Worm (Caenorhabditis elegans) whole organism, L2 larva: Measurements from ENCODE around the gene sdz-5.

Experiments
- ama-1 ChIP-seq: fragments of 150-350 bp; optimal IDR thresholded peaks from 2 replicates; lab custom pipeline; 2018; ENCODE audit warnings: inconsistent platforms
- egl-27 ChIP-seq: sonication (generic microtip); optimal IDR thresholded peaks from 3 replicates; lab custom pipeline; 2017; ENCODE audit warnings: missing biosample characterization, missing genetic modification reagents, missing genetic modification characterization
- elt-3 ChIP-seq: sonication (generic microtip); optimal IDR thresholded peaks from 2 replicates; lab custom pipeline; 2017; ENCODE audit warnings: missing biosample characterization, missing genetic modification characterization
- lsy-2 ChIP-seq, 2 experiments: fragments of 150-350 bp in 1 of 2; sonication (generic microtip) in 1 of 2; optimal IDR thresholded peaks; 2 replicates each; lab custom pipeline; 2014 to 2017; ENCODE audit warnings: missing biosample characterization in 2 of 2, missing genetic modification characterization in 2 of 2
- mdl-1 ChIP-seq, 2 experiments: fragments of 150-350 bp in 1 of 2; sonication (generic microtip) in 1 of 2; optimal IDR thresholded peaks; 2 replicates each; lab custom pipeline; 2017; ENCODE audit warnings: missing biosample characterization in 2 of 2, missing genetic modification characterization in 2 of 2
- nhr-237 ChIP-seq: fragments of 150-350 bp; optimal IDR thresholded peaks from 2 replicates; lab custom pipeline; 2014; ENCODE audit warnings: missing biosample characterization, missing genetic modification characterization
- nhr-25 ChIP-seq: fragments of 150-350 bp; sonication (generic microtip); optimal IDR thresholded peaks from 3 replicates; lab custom pipeline; 2014; ENCODE audit warnings: missing biosample characterization, missing genetic modification characterization
- nhr-77 ChIP-seq: fragments of 150-350 bp; optimal IDR thresholded peaks from 2 replicates; lab custom pipeline; 2014; ENCODE audit warnings: missing biosample characterization, missing genetic modification characterization
- skn-1 ChIP-seq: sonication (generic microtip); optimal IDR thresholded peaks from 2 replicates; lab custom pipeline; 2017; ENCODE audit warnings: missing biosample characterization, missing genetic modification characterization
- zag-1 ChIP-seq: fragments of 150-350 bp; optimal IDR thresholded peaks from 2 replicates; lab custom pipeline; 2014; ENCODE audit warnings: missing biosample characterization, missing genetic modification characterization
- ztf-4 ChIP-seq: fragments of 150-350 bp; optimal IDR thresholded peaks from 2 replicates; lab custom pipeline; 2014; ENCODE audit warnings: missing biosample characterization, missing genetic modification characterization

DNA sequence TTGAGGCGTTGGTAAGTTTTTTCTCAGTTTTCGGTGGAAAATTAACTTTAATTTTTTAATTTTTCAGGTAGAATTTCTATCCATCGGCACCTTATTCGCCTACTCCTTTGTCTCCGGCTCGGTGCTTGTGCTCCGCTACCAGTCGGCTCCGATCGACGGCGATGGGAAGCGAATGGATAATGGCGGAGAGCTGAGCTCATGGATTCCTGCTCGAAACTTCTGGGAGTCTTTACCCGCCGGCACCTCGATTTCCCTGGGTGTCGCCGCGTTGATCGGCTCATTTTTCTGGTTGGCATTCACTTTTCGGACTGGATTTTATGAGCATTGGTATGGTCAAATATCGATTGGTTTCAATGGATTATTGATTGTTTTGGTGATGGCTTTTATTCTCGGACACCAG, 26.4 kb downstream of the sdz-5 start:
- TF ChIP-seq ztf-4 (no peak), ama-1 (lab: Kevin White, UChicago) (no peak), nhr-237 (tag; lab: Kevin White, UChicago) (no peak), nhr-77 (tag; lab: Kevin White, UChicago) (no peak), nhr-25 (tag; lab: Kevin White, UChicago) (no peak), elt-3 (tag; lab: Kevin White, UChicago) (no peak), zag-1 (tag; lab: Kevin White, UChicago) (no peak), egl-27 (tag; lab: Kevin White, UChicago) (no peak), mdl-1 (tag; optimal IDR thresholded peaks at IDR 0.05; lab: Kevin White, UChicago) (no peak), lsy-2 (tag; optimal IDR thresholded peaks at IDR 0.05; lab: Kevin White, UChicago) (no peak), skn-1 (tag; lab: Kevin White, UChicago) (no peak)
